Fruit fly (Drosophila melanogaster) S2 (cell line): ENCODE results near the gene Art3.

ENCODE experiments used
- CG8478 ChIP-seq: fragments of >200 bp; optimal IDR thresholded peaks from 2 replicates; lab custom pipeline; 2018
- CTCF ChIP-seq, 2 experiments: fragments of >200 bp; optimal IDR thresholded peaks; 2 replicates each; lab custom pipeline; 2018

dm6 chr3R:15230285-15230684, 1.1 kb upstream of the Art3 start, which contains the start of gene CG34316:
- TF ChIP-seq CTCF (optimal IDR thresholded peaks at IDR 0.05; lab: Kevin White, UChicago), result no peak
- TF ChIP-seq CG8478 (lab: Kevin White, UChicago), result no peak
